Worm (Caenorhabditis elegans) whole organism, mixed stage, embryonic: ENCODE results near the gene nhr-201.

Source experiments
- blmp-1 ChIP-seq: fragments of 150-350 bp; optimal IDR thresholded peaks from 2 replicates; lab custom pipeline; 2014; ENCODE audit warnings: missing biosample characterization, missing genetic modification characterization
- ces-1 ChIP-seq: fragments of 150-350 bp; optimal IDR thresholded peaks from 2 replicates; lab custom pipeline; 2014; ENCODE audit warnings: missing biosample characterization, missing genetic modification reagents, missing genetic modification characterization
- elt-3 ChIP-seq: fragments of 150-350 bp; optimal IDR thresholded peaks from 2 replicates; lab custom pipeline; 2014; ENCODE audit warnings: missing biosample characterization, missing genetic modification characterization
- lin-13 ChIP-seq: fragments of 150-350 bp; optimal IDR thresholded peaks from 2 replicates; lab custom pipeline; 2014; ENCODE audit warnings: missing biosample characterization, missing genetic modification characterization
- mab-5 ChIP-seq: fragments of 150-350 bp; optimal IDR thresholded peaks from 2 replicates; lab custom pipeline; 2014; ENCODE audit warnings: missing biosample characterization, missing genetic modification characterization
- mep-1 ChIP-seq: fragments of 150-350 bp; optimal IDR thresholded peaks from 2 replicates; lab custom pipeline; 2017; ENCODE audit warnings: missing biosample characterization, missing genetic modification reagents, missing genetic modification characterization, inconsistent platforms
- nhr-12 ChIP-seq: fragments of 150-350 bp; optimal IDR thresholded peaks from 2 replicates; lab custom pipeline; 2014; ENCODE audit warnings: missing biosample characterization, missing genetic modification characterization
- nhr-28 ChIP-seq: fragments of 150-350 bp; optimal IDR thresholded peaks from 2 replicates; lab custom pipeline; 2014; ENCODE audit warnings: missing biosample characterization, missing genetic modification characterization
- snpc-4 ChIP-seq: fragments of 150-350 bp; optimal IDR thresholded peaks from 2 replicates; lab custom pipeline; 2014; ENCODE audit warnings: missing biosample characterization, missing genetic modification characterization
- unc-120 ChIP-seq: sonication (generic microtip); optimal IDR thresholded peaks from 2 replicates; lab custom pipeline; 2017; ENCODE audit warnings: missing genetic modification characterization, missing compliant biosample characterization; ENCODE audit not compliant: poor library complexity, severe bottlenecking
- unc-62 ChIP-seq: fragments of 150-350 bp; optimal IDR thresholded peaks from 2 replicates; lab custom pipeline; 2014; ENCODE audit warnings: missing biosample characterization, missing genetic modification reagents, missing genetic modification characterization
- zip-8 ChIP-seq: fragments of 150-350 bp; optimal IDR thresholded peaks from 2 replicates; lab custom pipeline; 2014; ENCODE audit warnings: missing biosample characterization, missing genetic modification characterization
- ztf-11 ChIP-seq: fragments of 150-350 bp; optimal IDR thresholded peaks from 2 replicates; lab custom pipeline; 2014; ENCODE audit warnings: missing biosample characterization, missing genetic modification characterization

ce11 chrV:482860-483259 lies 18.2 kb downstream of the nhr-201 start:
- TF ChIP-seq blmp-1 (tag; lab: Kevin White, UChicago) (no peak), ztf-11 (no peak), mab-5 (no peak), unc-120 (tag; lab: Kevin White, UChicago) (no peak), nhr-28 (tag; lab: Kevin White, UChicago) (no peak), nhr-12 (tag; lab: Kevin White, UChicago) (no peak), lin-13 (tag; lab: Kevin White, UChicago) (no peak), elt-3 (no peak), mep-1 (tag; lab: Kevin White, UChicago) (no peak), unc-62 (no peak), zip-8 (no peak), ces-1 (GFP tag; lab: Kevin White, UChicago) (no peak), snpc-4 (no peak)
